Worm (Caenorhabditis elegans) whole organism, L2 larva: ENCODE data around the gene srd-26.
A peak's percentile ranks its signal among the peaks of the same experiment; 100 is the strongest.

Experiments used
- C34F6.9 ChIP-seq: fragments of 150-350 bp; optimal IDR thresholded peaks from 2 replicates; lab custom pipeline; 2014; ENCODE audit warnings: missing biosample characterization, missing genetic modification characterization
- F13H6.1 ChIP-seq: sonication (generic microtip); optimal IDR thresholded peaks from 2 replicates; lab custom pipeline; 2016; ENCODE audit warnings: missing genetic modification characterization, missing compliant biosample characterization
- R02D3.7 ChIP-seq: fragments of 150-350 bp; optimal IDR thresholded peaks from 2 replicates; lab custom pipeline; 2014; ENCODE audit warnings: missing biosample characterization, missing genetic modification characterization
- Y55F3AM.14 ChIP-seq: fragments of 200-800 bp; sonication (Bioruptor generic); optimal IDR thresholded peaks from 2 replicates; lab custom pipeline; 2018; ENCODE audit warnings: mild to moderate bottlenecking, missing genetic modification characterization, missing compliant biosample characterization
- aly-2 ChIP-seq: fragments of 150-350 bp; optimal IDR thresholded peaks from 2 replicates; lab custom pipeline; 2014; ENCODE audit warnings: missing biosample characterization, missing genetic modification characterization
- ama-1 ChIP-seq: fragments of 150-350 bp; optimal IDR thresholded peaks from 2 replicates; lab custom pipeline; 2018; ENCODE audit warnings: inconsistent platforms
- blmp-1 ChIP-seq: sonication (generic microtip); optimal IDR thresholded peaks from 2 replicates; lab custom pipeline; 2017; ENCODE audit warnings: missing genetic modification characterization, mild to moderate bottlenecking, missing compliant biosample characterization, antibody characterized with exemption, moderate library complexity; ENCODE audit not compliant: insufficient read depth
- ceh-16 ChIP-seq: fragments of 150-350 bp; optimal IDR thresholded peaks from 2 replicates; lab custom pipeline; 2014; ENCODE audit warnings: missing biosample characterization, missing genetic modification characterization
- ceh-82 ChIP-seq: fragments of 150-350 bp; optimal IDR thresholded peaks from 2 replicates; lab custom pipeline; 2014; ENCODE audit warnings: missing biosample characterization, missing genetic modification characterization
- crh-2 ChIP-seq: sonication (generic microtip); optimal IDR thresholded peaks from 2 replicates; lab custom pipeline; 2017; ENCODE audit warnings: missing biosample characterization, missing genetic modification characterization
- dmd-4 ChIP-seq: sonication (generic microtip); optimal IDR thresholded peaks from 2 replicates; lab custom pipeline; 2017; ENCODE audit warnings: missing biosample characterization, missing genetic modification characterization
- egl-27 ChIP-seq: sonication (generic microtip); optimal IDR thresholded peaks from 3 replicates; lab custom pipeline; 2017; ENCODE audit warnings: missing biosample characterization, missing genetic modification reagents, missing genetic modification characterization
- elt-1 ChIP-seq: fragments of 150-350 bp; optimal IDR thresholded peaks from 2 replicates; lab custom pipeline; 2014; ENCODE audit warnings: missing biosample characterization, missing genetic modification characterization
- fos-1 ChIP-seq: fragments of 150-350 bp; optimal IDR thresholded peaks from 2 replicates; lab custom pipeline; 2014; ENCODE audit warnings: missing biosample characterization, missing genetic modification characterization
- gmeb-1 ChIP-seq: fragments of 150-350 bp; optimal IDR thresholded peaks from 2 replicates; lab custom pipeline; 2014; ENCODE audit warnings: missing biosample characterization, missing genetic modification characterization
- lin-13 ChIP-seq: fragments of 150-350 bp; optimal IDR thresholded peaks from 2 replicates; lab custom pipeline; 2014; ENCODE audit warnings: missing biosample characterization, missing genetic modification reagents, missing genetic modification characterization
- lsy-2 ChIP-seq, 2 experiments: fragments of 150-350 bp in 1 of 2; sonication (generic microtip) in 1 of 2; optimal IDR thresholded peaks; 2 replicates each; lab custom pipeline; 2014 to 2017; ENCODE audit warnings: missing biosample characterization in 2 of 2, missing genetic modification characterization in 2 of 2
- mab-5 ChIP-seq: fragments of 150-350 bp; optimal IDR thresholded peaks from 2 replicates; lab custom pipeline; 2014; ENCODE audit warnings: missing biosample characterization, missing genetic modification characterization
- mdl-1 ChIP-seq, 2 experiments: fragments of 150-350 bp in 1 of 2; sonication (generic microtip) in 1 of 2; optimal IDR thresholded peaks; 2 replicates each; lab custom pipeline; 2017; ENCODE audit warnings: missing biosample characterization in 2 of 2, missing genetic modification characterization in 2 of 2
- nhr-11 ChIP-seq: fragments of 150-350 bp; optimal IDR thresholded peaks from 2 replicates; lab custom pipeline; 2014; ENCODE audit warnings: missing biosample characterization, missing genetic modification characterization
- nhr-12 ChIP-seq: fragments of 150-350 bp; optimal IDR thresholded peaks from 2 replicates; lab custom pipeline; 2014; ENCODE audit warnings: missing biosample characterization, missing genetic modification characterization
- nhr-129 ChIP-seq: fragments of 150-350 bp; optimal IDR thresholded peaks from 2 replicates; lab custom pipeline; 2014; ENCODE audit warnings: missing biosample characterization, missing genetic modification characterization
- nhr-21 ChIP-seq: fragments of 150-350 bp; optimal IDR thresholded peaks from 2 replicates; lab custom pipeline; 2014; ENCODE audit warnings: missing biosample characterization, missing genetic modification characterization
- nhr-23 ChIP-seq: fragments of 150-350 bp; optimal IDR thresholded peaks from 2 replicates; lab custom pipeline; 2014; ENCODE audit warnings: missing biosample characterization, missing genetic modification reagents, missing genetic modification characterization
- nhr-25 ChIP-seq: fragments of 150-350 bp; sonication (generic microtip); optimal IDR thresholded peaks from 3 replicates; lab custom pipeline; 2014; ENCODE audit warnings: missing biosample characterization, missing genetic modification characterization
- nhr-6 ChIP-seq: fragments of 150-350 bp; optimal IDR thresholded peaks from 2 replicates; lab custom pipeline; 2014; ENCODE audit warnings: missing biosample characterization, missing genetic modification characterization
- nhr-77 ChIP-seq: fragments of 150-350 bp; optimal IDR thresholded peaks from 2 replicates; lab custom pipeline; 2014; ENCODE audit warnings: missing biosample characterization, missing genetic modification characterization
- sem-4 ChIP-seq: fragments of 150-350 bp; optimal IDR thresholded peaks from 2 replicates; lab custom pipeline; 2014; ENCODE audit warnings: missing biosample characterization, missing genetic modification reagents, missing genetic modification characterization
- skn-1 ChIP-seq: sonication (generic microtip); optimal IDR thresholded peaks from 2 replicates; lab custom pipeline; 2017; ENCODE audit warnings: missing biosample characterization, missing genetic modification characterization
- sma-3 ChIP-seq: sonication (generic microtip); optimal IDR thresholded peaks from 2 replicates; lab custom pipeline; 2016; ENCODE audit warnings: missing genetic modification reagents, missing genetic modification characterization, missing compliant biosample characterization
- sma-9 ChIP-seq, 2 experiments: fragments of 150-350 bp in 1 of 2; sonication (generic microtip) in 1 of 2; optimal IDR thresholded peaks; 2 replicates each; lab custom pipeline; 2014 to 2016; ENCODE audit warnings: missing genetic modification characterization in 2 of 2, mild to moderate bottlenecking in 1 of 2, missing biosample characterization in 1 of 2, missing compliant biosample characterization in 1 of 2, missing genetic modification reagents in 1 of 2, moderate library complexity in 1 of 2
- snpc-4 ChIP-seq: fragments of 150-350 bp; optimal IDR thresholded peaks from 2 replicates; lab custom pipeline; 2014; ENCODE audit warnings: missing biosample characterization, missing genetic modification characterization
- unc-39 ChIP-seq: fragments of 150-350 bp; optimal IDR thresholded peaks from 2 replicates; lab custom pipeline; 2014; ENCODE audit warnings: missing biosample characterization, missing genetic modification characterization
- unc-55 ChIP-seq: fragments of 150-350 bp; sonication (generic microtip); optimal IDR thresholded peaks from 3 replicates; lab custom pipeline; 2014; ENCODE audit warnings: missing biosample characterization, missing genetic modification reagents, missing genetic modification characterization
- unc-62 ChIP-seq: fragments of 150-350 bp; optimal IDR thresholded peaks from 2 replicates; lab custom pipeline; 2014; ENCODE audit warnings: missing biosample characterization, missing genetic modification reagents, missing genetic modification characterization
- ztf-4 ChIP-seq: fragments of 150-350 bp; optimal IDR thresholded peaks from 2 replicates; lab custom pipeline; 2014; ENCODE audit warnings: missing biosample characterization, missing genetic modification characterization

Gene srd-26

ce11 chrV:14200086-14200485, 37.3 kb upstream of the srd-26 start (continued):
- peak; percentile 40 for TF ChIP-seq skn-1 (tag; lab: Kevin White, UChicago)
- peak; percentile 55 for TF ChIP-seq nhr-11 (tag; lab: Kevin White, UChicago)
- peak; percentile 90 for TF ChIP-seq nhr-21
- TF ChIP-seq nhr-12, result peak; percentile 30
- peak; percentile 90 for TF ChIP-seq egl-27 (tag; lab: Kevin White, UChicago)
- no peak for TF ChIP-seq dmd-4 (tag; lab: Kevin White, UChicago)
- no peak for TF ChIP-seq R02D3.7 (tag; lab: Kevin White, UChicago)
- no peak for TF ChIP-seq elt-1 (tag; lab: Kevin White, UChicago)
- TF ChIP-seq unc-62, result peak; percentile 19

ce11 chrV:14197651-14198050, 34.8 kb upstream of the srd-26 start:
- TF ChIP-seq sma-3 (GFP tag; lab: Kevin White, UChicago) (peak; percentile 17), nhr-25 (tag; lab: Kevin White, UChicago) (peak; percentile 52), ceh-82 (tag; lab: Kevin White, UChicago) (no peak), fos-1 (tag; lab: Kevin White, UChicago) (peak; percentile 10), nhr-21 (peak; percentile 43), sma-9 (GFP tag; optimal IDR thresholded peaks at IDR 0.05; lab: Kevin White, UChicago) (peak; percentile 57), sma-9 (tag; optimal IDR thresholded peaks at IDR 0.05; lab: Kevin White, UChicago) (no peak), lsy-2 (tag; optimal IDR thresholded peaks at IDR 0.05; lab: Kevin White, UChicago) (no peak), nhr-23 (tag; lab: Kevin White, UChicago) (no peak), F13H6.1 (tag; lab: Kevin White, UChicago) (peak; percentile 17)

ce11 chrV:14194514-14194913, 31.7 kb upstream of the srd-26 start:
- TF ChIP-seq sma-9 (GFP tag; optimal IDR thresholded peaks at IDR 0.05; lab: Kevin White, UChicago), result no peak
- TF ChIP-seq sma-9 (tag; optimal IDR thresholded peaks at IDR 0.05; lab: Kevin White, UChicago), result no peak
- no peak for TF ChIP-seq aly-2 (tag; lab: Kevin White, UChicago)
- no peak for TF ChIP-seq F13H6.1 (tag; lab: Kevin White, UChicago)
- TF ChIP-seq ztf-4 (tag; lab: Kevin White, UChicago), result no peak
- TF ChIP-seq crh-2 (tag; lab: Kevin White, UChicago), result no peak
- TF ChIP-seq Y55F3AM.14 (GFP tag; lab: Kevin White, UChicago), result no peak
- peak; percentile 27 for TF ChIP-seq ama-1 (lab: Kevin White, UChicago)
- TF ChIP-seq C34F6.9 (tag; lab: Kevin White, UChicago), result no peak
- TF ChIP-seq ceh-16 (tag; lab: Kevin White, UChicago), result no peak

ce11 chrV:14193451-14193850, 30.6 kb upstream of the srd-26 start, which contains the start of gene atfs-1:
Gene atfs-1 (plus strand): TSS chrV:14193663.
- TF ChIP-seq nhr-21 (peak; percentile 53), ztf-4 (tag; lab: Kevin White, UChicago) (no peak), ama-1 (lab: Kevin White, UChicago) (peak; percentile 91), nhr-77 (no peak), sma-9 (GFP tag; optimal IDR thresholded peaks at IDR 0.05; lab: Kevin White, UChicago) (peak; percentile 89), sma-9 (tag; optimal IDR thresholded peaks at IDR 0.05; lab: Kevin White, UChicago) (no peak), elt-1 (tag; lab: Kevin White, UChicago) (no peak), dmd-4 (tag; lab: Kevin White, UChicago) (no peak), gmeb-1 (peak; percentile 59), unc-39 (tag; lab: Kevin White, UChicago) (no peak), sma-3 (GFP tag; lab: Kevin White, UChicago) (peak; percentile 61), mab-5 (tag; lab: Kevin White, UChicago) (peak; percentile 26), nhr-25 (tag; lab: Kevin White, UChicago) (peak; percentile 55), R02D3.7 (tag; lab: Kevin White, UChicago) (no peak), F13H6.1 (tag; lab: Kevin White, UChicago) (peak; percentile 86), mdl-1 (tag; optimal IDR thresholded peaks at IDR 0.05; lab: Kevin White, UChicago) (peak in 1 of 2 experiments; percentile 35), blmp-1 (tag; lab: Kevin White, UChicago) (peak; percentile 85), C34F6.9 (tag; lab: Kevin White, UChicago) (peak; percentile 74), snpc-4 (peak; percentile 54), egl-27 (tag; lab: Kevin White, UChicago) (peak; percentile 35), nhr-129 (peak; percentile 87), fos-1 (tag; lab: Kevin White, UChicago) (peak; percentile 83), nhr-6 (no peak), sem-4 (tag; lab: Kevin White, UChicago) (peak; percentile 44), lin-13 (GFP tag; lab: Kevin White, UChicago) (peak; percentile 47), unc-55 (GFP tag; lab: Kevin White, UChicago) (peak; percentile 58), lsy-2 (tag; optimal IDR thresholded peaks at IDR 0.05; lab: Kevin White, UChicago) (peak; percentile 9 to 69), crh-2 (tag; lab: Kevin White, UChicago) (peak; percentile 78)
